Worm (Caenorhabditis elegans): ENCODE measurements around the gene ceh-22.

- TF ChIP-seq W03F9.2 (tag; optimal IDR thresholded peaks at IDR 0.05) (no peak), him-1 (tag; optimal IDR thresholded peaks at IDR 0.05) (no peak), dao-5 (tag; optimal IDR thresholded peaks at IDR 0.05) (no peak)
Observed at ce11 chrV:10702249-10702648, 30.5 kb downstream of the ceh-22 start, which contains the start of gene pph-1.

Data from whole organism, L4/young adult.